Worm (Caenorhabditis elegans) whole organism, mixed stage, embryonic: ENCODE results near the gene H04M03.11.

ENCODE experiments used
- M03D4.4 ChIP-seq: sonication (generic microtip); optimal IDR thresholded peaks from 2 replicates; lab custom pipeline; 2017; ENCODE audit warnings: mild to moderate bottlenecking, missing genetic modification characterization, missing compliant biosample characterization
- bed-3 ChIP-seq: fragments of 200-800 bp; sonication (Bioruptor generic); optimal IDR thresholded peaks from 3 replicates; lab custom pipeline; 2018; ENCODE audit warnings: mild to moderate bottlenecking, missing genetic modification characterization, moderate library complexity, missing compliant biosample characterization
- blmp-1 ChIP-seq: fragments of 150-350 bp; optimal IDR thresholded peaks from 2 replicates; lab custom pipeline; 2014; ENCODE audit warnings: missing biosample characterization, missing genetic modification characterization
- ceh-39 ChIP-seq: fragments of 150-350 bp; optimal IDR thresholded peaks from 2 replicates; lab custom pipeline; 2014; ENCODE audit warnings: missing biosample characterization, missing genetic modification characterization
- ceh-43 ChIP-seq: fragments of 200-800 bp; sonication (Bioruptor generic); optimal IDR thresholded peaks from 2 replicates; lab custom pipeline; 2018; ENCODE audit warnings: mild to moderate bottlenecking, missing genetic modification characterization, moderate library complexity, missing compliant biosample characterization
- ceh-83 ChIP-seq: fragments of 200-800 bp; sonication (Bioruptor generic); optimal IDR thresholded peaks from 2 replicates; lab custom pipeline; 2018; ENCODE audit warnings: mild to moderate bottlenecking, missing genetic modification characterization, missing compliant biosample characterization
- ces-1 ChIP-seq: fragments of 150-350 bp; optimal IDR thresholded peaks from 2 replicates; lab custom pipeline; 2014; ENCODE audit warnings: missing biosample characterization, missing genetic modification reagents, missing genetic modification characterization
- cnd-1 ChIP-seq: fragments of 200-800 bp; sonication (Bioruptor generic); optimal IDR thresholded peaks from 2 replicates; lab custom pipeline; 2018; ENCODE audit warnings: mild to moderate bottlenecking, missing genetic modification characterization, missing compliant biosample characterization
- drap-1 ChIP-seq: fragments of 200-800 bp; sonication (Bioruptor generic); optimal IDR thresholded peaks from 3 replicates; lab custom pipeline; 2018; ENCODE audit warnings: mild to moderate bottlenecking, missing genetic modification characterization, missing compliant biosample characterization
- elt-1 ChIP-seq: sonication (generic microtip); optimal IDR thresholded peaks from 2 replicates; lab custom pipeline; 2017; ENCODE audit warnings: missing genetic modification characterization, mild to moderate bottlenecking, missing compliant biosample characterization, antibody characterized with exemption, moderate library complexity, borderline replicate concordance; ENCODE audit not compliant: insufficient read depth
- elt-3 ChIP-seq: fragments of 150-350 bp; optimal IDR thresholded peaks from 2 replicates; lab custom pipeline; 2014; ENCODE audit warnings: missing biosample characterization, missing genetic modification characterization
- ham-2 ChIP-seq: fragments of 200-800 bp; sonication (Bioruptor generic); optimal IDR thresholded peaks from 2 replicates; lab custom pipeline; 2018; ENCODE audit warnings: mild to moderate bottlenecking, missing genetic modification characterization, missing compliant biosample characterization
- hlh-1 ChIP-seq: fragments of 150-350 bp; optimal IDR thresholded peaks from 2 replicates; lab custom pipeline; 2014; ENCODE audit warnings: missing biosample characterization, missing genetic modification reagents, missing genetic modification characterization
- lin-13 ChIP-seq: fragments of 150-350 bp; optimal IDR thresholded peaks from 2 replicates; lab custom pipeline; 2014; ENCODE audit warnings: missing biosample characterization, missing genetic modification characterization
- lin-32 ChIP-seq: fragments of 200-800 bp; sonication (Bioruptor generic); optimal IDR thresholded peaks from 2 replicates; lab custom pipeline; 2018; ENCODE audit warnings: mild to moderate bottlenecking, missing genetic modification characterization, missing compliant biosample characterization
- mab-5 ChIP-seq: fragments of 150-350 bp; optimal IDR thresholded peaks from 2 replicates; lab custom pipeline; 2014; ENCODE audit warnings: missing biosample characterization, missing genetic modification characterization
- mep-1 ChIP-seq: fragments of 150-350 bp; optimal IDR thresholded peaks from 2 replicates; lab custom pipeline; 2017; ENCODE audit warnings: missing biosample characterization, missing genetic modification reagents, missing genetic modification characterization, inconsistent platforms
- mls-2 ChIP-seq: sonication (generic microtip); optimal IDR thresholded peaks from 2 replicates; lab custom pipeline; 2016; ENCODE audit warnings: mild to moderate bottlenecking, missing genetic modification characterization, moderate library complexity, missing compliant biosample characterization
- nhr-12 ChIP-seq: fragments of 150-350 bp; optimal IDR thresholded peaks from 2 replicates; lab custom pipeline; 2014; ENCODE audit warnings: missing biosample characterization, missing genetic modification characterization
- nhr-237 ChIP-seq: fragments of 150-350 bp; optimal IDR thresholded peaks from 2 replicates; lab custom pipeline; 2014; ENCODE audit warnings: missing biosample characterization, missing genetic modification characterization
- nhr-76 ChIP-seq: sonication (generic microtip); optimal IDR thresholded peaks from 2 replicates; lab custom pipeline; 2017; ENCODE audit warnings: missing biosample characterization, missing genetic modification characterization
- pha-4 ChIP-seq: fragments of 150-350 bp; optimal IDR thresholded peaks from 2 replicates; lab custom pipeline; 2018; ENCODE audit warnings: missing biosample characterization, missing genetic modification reagents, missing genetic modification characterization
- sem-2 ChIP-seq: fragments of 200-800 bp; sonication (Bioruptor generic); optimal IDR thresholded peaks from 2 replicates; lab custom pipeline; 2018; ENCODE audit warnings: mild to moderate bottlenecking, missing genetic modification characterization, missing compliant biosample characterization
- sptf-1 ChIP-seq: sonication (generic microtip); optimal IDR thresholded peaks from 2 replicates; lab custom pipeline; 2017; ENCODE audit warnings: mild to moderate bottlenecking, missing genetic modification characterization, moderate library complexity, missing compliant biosample characterization
- tbx-8 ChIP-seq: fragments of 200-800 bp; sonication (Bioruptor generic); optimal IDR thresholded peaks from 2 replicates; lab custom pipeline; 2018; ENCODE audit warnings: mild to moderate bottlenecking, missing genetic modification characterization, moderate library complexity, missing compliant biosample characterization
- unc-120 ChIP-seq: sonication (generic microtip); optimal IDR thresholded peaks from 2 replicates; lab custom pipeline; 2017; ENCODE audit warnings: missing genetic modification characterization, missing compliant biosample characterization; ENCODE audit not compliant: poor library complexity, severe bottlenecking
- unc-39 ChIP-seq: fragments of 150-350 bp; optimal IDR thresholded peaks from 2 replicates; lab custom pipeline; 2014; ENCODE audit warnings: missing biosample characterization, missing genetic modification characterization
- unc-62 ChIP-seq: fragments of 150-350 bp; optimal IDR thresholded peaks from 2 replicates; lab custom pipeline; 2014; ENCODE audit warnings: missing biosample characterization, missing genetic modification reagents, missing genetic modification characterization

The H04M03.11 gene

ce11 chrIV:5926643-5927042, 42.2 kb upstream of the H04M03.11 start:
- TF ChIP-seq cnd-1 (tag; lab: Kevin White, UChicago), result peak; percentile 69
- TF ChIP-seq drap-1 (GFP tag; lab: Kevin White, UChicago), result no peak
- TF ChIP-seq tbx-8 (GFP tag; lab: Kevin White, UChicago), result no peak
- peak; percentile 69 for TF ChIP-seq ceh-43
- peak; percentile 82 for TF ChIP-seq ces-1
- TF ChIP-seq blmp-1 (tag; lab: Kevin White, UChicago), result peak; percentile 62
- TF ChIP-seq sptf-1 (tag; lab: Kevin White, UChicago), result peak; percentile 88

ce11 chrIV:5924241-5924640, 39.8 kb upstream of the H04M03.11 start:
- no peak for TF ChIP-seq lin-13 (tag; lab: Kevin White, UChicago)
- peak; percentile 13 for TF ChIP-seq elt-1 (tag; lab: Kevin White, UChicago)
- no peak for TF ChIP-seq ceh-43

DNA sequence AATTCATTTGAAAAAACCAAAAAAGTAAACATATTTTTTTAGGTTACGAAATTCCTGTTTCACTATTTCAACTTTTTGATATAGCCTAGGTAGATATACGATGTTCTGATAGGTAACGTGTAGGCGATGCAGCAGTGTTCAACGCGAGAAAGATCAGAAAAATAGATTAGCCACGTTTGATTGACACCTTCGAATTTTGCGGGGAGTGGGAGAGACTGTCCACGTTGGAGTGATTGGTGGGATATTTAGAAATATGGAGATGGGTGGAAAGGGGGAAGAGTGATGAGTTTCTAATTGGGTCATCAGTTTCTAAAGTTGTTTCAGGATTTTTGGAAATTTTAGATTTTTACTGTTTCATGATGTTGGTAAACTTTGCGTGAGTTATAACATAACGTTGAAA, 38.7 kb upstream of the H04M03.11 start:
- TF ChIP-seq unc-62 (GFP tag; lab: Kevin White, UChicago) (peak; percentile 63), elt-3 (tag; lab: Kevin White, UChicago) (no peak), lin-13 (tag; lab: Kevin White, UChicago) (no peak), unc-39 (no peak), ham-2 (GFP tag; lab: Kevin White, UChicago) (no peak), sptf-1 (tag; lab: Kevin White, UChicago) (no peak), elt-1 (tag; lab: Kevin White, UChicago) (no peak), nhr-237 (tag; lab: Kevin White, UChicago) (no peak), ceh-39 (no peak)
- TF ChIP-seq, all 35 proteins: peak for 1

DNA sequence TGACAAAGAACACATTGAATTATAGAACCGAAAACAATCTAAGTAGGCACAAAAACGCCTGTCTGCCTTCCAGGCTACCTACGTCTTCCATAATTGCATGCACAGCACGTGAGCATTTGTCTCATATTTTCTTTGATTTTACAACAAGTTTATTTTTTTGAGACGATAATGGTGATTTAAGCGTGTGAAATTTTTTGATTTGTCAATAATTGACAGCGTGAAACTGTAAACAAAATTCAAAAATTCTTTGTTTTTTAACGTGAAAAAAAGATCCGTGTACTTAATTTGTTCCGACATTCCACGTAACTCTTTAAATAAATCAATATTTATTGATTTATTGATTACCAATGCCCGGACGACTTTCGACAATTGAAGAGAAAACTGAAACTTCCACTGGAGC, 32.6 kb upstream of the H04M03.11 start, which contains the start of gene dhhc-13:
TSS of gene dhhc-13 (plus strand) at position 301 of the 400 bp plus-strand sequence.
- TF ChIP-seq lin-32 (GFP tag; lab: Kevin White, UChicago) (no peak), sem-2 (GFP tag; lab: Kevin White, UChicago) (no peak)

ce11 chrIV:5915152-5915551, 30.8 kb upstream of the H04M03.11 start:
- TF ChIP-seq hlh-1 (tag; lab: Kevin White, UChicago) (no peak), ces-1 (peak; percentile 76)
- TF ChIP-seq, all 35 proteins: peak for 1

- TF ChIP-seq sptf-1 (tag; lab: Kevin White, UChicago) (no peak), nhr-76 (tag; lab: Kevin White, UChicago) (no peak), sem-2 (GFP tag; lab: Kevin White, UChicago) (no peak), ceh-39 (no peak), elt-1 (tag; lab: Kevin White, UChicago) (no peak), nhr-12 (tag; lab: Kevin White, UChicago) (no peak), blmp-1 (tag; lab: Kevin White, UChicago) (no peak), unc-120 (no peak), mab-5 (tag; lab: Kevin White, UChicago) (no peak), mls-2 (tag; lab: Kevin White, UChicago) (no peak), ceh-43 (no peak), mep-1 (no peak), M03D4.4 (tag; lab: Kevin White, UChicago) (no peak)
These were observed 18.9 kb upstream of the H04M03.11 start, which contains the start of gene H04M03.12 for ce11 chrIV:5903305-5903778. H04M03.12 (minus strand) TSS chrIV:5903355.

ce11 chrIV:5902730-5903129, 18.3 kb upstream of the H04M03.11 start:
- TF ChIP-seq pha-4 (tag; lab: Kevin White, UChicago) (no peak), nhr-237 (tag; lab: Kevin White, UChicago) (no peak), ceh-83 (GFP tag; lab: Kevin White, UChicago) (no peak), bed-3 (GFP tag; lab: Kevin White, UChicago) (no peak), ces-1 (peak; percentile 66)
